Worm (Caenorhabditis elegans): ENCODE results near the gene C55A6.3.

C55A6.3 gene

ce11 chrV:11520215-11520614 lies 6.9 kb upstream of the C55A6.3 start, which contains the start of the genes C55A6.11 and C55A6.7:
TSS of gene C55A6.11 (plus strand) at chrV:11520515.
TSS of gene C55A6.7 (minus strand) at chrV:11520530.
- no peak for TF ChIP-seq nhr-21 (tag; optimal IDR thresholded peaks at IDR 0.05)
- TF ChIP-seq elt-1 (tag; optimal IDR thresholded peaks at IDR 0.05) = no peak
- TF ChIP-seq ama-1 (optimal IDR thresholded peaks at IDR 0.05) = no peak
- TF ChIP-seq unc-55 (GFP tag; optimal IDR thresholded peaks at IDR 0.05) = no peak
- no peak for TF ChIP-seq ZK546.5 (tag; optimal IDR thresholded peaks at IDR 0.05)
- TF ChIP-seq aly-2 (tag; optimal IDR thresholded peaks at IDR 0.05) = no peak
- TF ChIP-seq nhr-12 (tag; optimal IDR thresholded peaks at IDR 0.05) = no peak
- TF ChIP-seq elt-3 (tag; optimal IDR thresholded peaks at IDR 0.05) = no peak
- TF ChIP-seq nhr-6 (tag; optimal IDR thresholded peaks at IDR 0.05) = no peak
- TF ChIP-seq lin-11 (tag; optimal IDR thresholded peaks at IDR 0.05) = no peak
- TF ChIP-seq unc-39 (tag; optimal IDR thresholded peaks at IDR 0.05) = no peak
- TF ChIP-seq ztf-11 (tag; optimal IDR thresholded peaks at IDR 0.05) = no peak
- TF ChIP-seq F13H6.1 (tag; optimal IDR thresholded peaks at IDR 0.05) = no peak
- no peak for TF ChIP-seq ztf-4 (tag; optimal IDR thresholded peaks at IDR 0.05)
- no peak for TF ChIP-seq nhr-23 (tag; optimal IDR thresholded peaks at IDR 0.05)

- no peak for TF ChIP-seq mab-5 (tag; optimal IDR thresholded peaks at IDR 0.05)
- no peak for TF ChIP-seq lsy-2 (tag; optimal IDR thresholded peaks at IDR 0.05)
- no peak for TF ChIP-seq unc-39 (tag; optimal IDR thresholded peaks at IDR 0.05)
- no peak for TF ChIP-seq snpc-4 (tag; optimal IDR thresholded peaks at IDR 0.05)
- no peak for TF ChIP-seq aly-2 (tag; optimal IDR thresholded peaks at IDR 0.05)
Observed at ce11 chrV:11517789-11518188, 4.5 kb upstream of the C55A6.3 start, which contains the start of gene C55A6.4. TSS of gene C55A6.4 (minus strand) at chrV:11517889.

ce11 chrV:11516141-11516591 lies 2.8 kb upstream of the C55A6.3 start, which contains the start of gene sdz-8:
TSS of gene sdz-8 (minus strand) at chrV:11516191.
- no peak for TF ChIP-seq zag-1 (tag; optimal IDR thresholded peaks at IDR 0.05)
- TF ChIP-seq nhr-12 (tag; optimal IDR thresholded peaks at IDR 0.05) = no peak
- TF ChIP-seq nhr-237 (tag; optimal IDR thresholded peaks at IDR 0.05) = no peak
- no peak for TF ChIP-seq mbf-1 (tag; optimal IDR thresholded peaks at IDR 0.05)
- no peak for TF ChIP-seq elt-1 (tag; optimal IDR thresholded peaks at IDR 0.05)
- TF ChIP-seq sem-4 (tag; optimal IDR thresholded peaks at IDR 0.05) = no peak
- TF ChIP-seq ztf-4 (tag; optimal IDR thresholded peaks at IDR 0.05) = no peak
- TF ChIP-seq mdl-1 (tag; optimal IDR thresholded peaks at IDR 0.05) = no peak
- no peak for TF ChIP-seq gmeb-1 (tag; optimal IDR thresholded peaks at IDR 0.05)
- no peak for TF ChIP-seq lsy-2 (tag; optimal IDR thresholded peaks at IDR 0.05)

ce11 chrV:11515145-11515544 lies 1.8 kb upstream of the C55A6.3 start:
- no peak for TF ChIP-seq nhr-10 (tag; optimal IDR thresholded peaks at IDR 0.05)
- no peak for TF ChIP-seq ceh-82 (tag; optimal IDR thresholded peaks at IDR 0.05)
- TF ChIP-seq dmd-4 (tag; optimal IDR thresholded peaks at IDR 0.05) = no peak
- no peak for TF ChIP-seq fos-1 (tag; optimal IDR thresholded peaks at IDR 0.05)
- TF ChIP-seq nhr-25 (tag; optimal IDR thresholded peaks at IDR 0.05) = no peak
- no peak for TF ChIP-seq alr-1 (tag; optimal IDR thresholded peaks at IDR 0.05)

ce11 chrV:11514677-11515076 lies 1.3 kb upstream of the C55A6.3 start, which contains the start of gene C55A6.6:
TSS of gene C55A6.6 (minus strand) at chrV:11514737.
- TF ChIP-seq gmeb-1 (tag; optimal IDR thresholded peaks at IDR 0.05) (no peak), egl-27 (tag; optimal IDR thresholded peaks at IDR 0.05) (no peak), alr-1 (tag; optimal IDR thresholded peaks at IDR 0.05) (no peak), fos-1 (tag; optimal IDR thresholded peaks at IDR 0.05) (no peak), nhr-237 (tag; optimal IDR thresholded peaks at IDR 0.05) (no peak), blmp-1 (tag; optimal IDR thresholded peaks at IDR 0.05; ENCODE audit: insufficient read depth) (no peak), F13H6.1 (tag; optimal IDR thresholded peaks at IDR 0.05) (no peak), lin-39 (tag; optimal IDR thresholded peaks at IDR 0.05) (no peak), sem-4 (tag; optimal IDR thresholded peaks at IDR 0.05) (no peak), nhr-12 (tag; optimal IDR thresholded peaks at IDR 0.05) (no peak), mbf-1 (tag; optimal IDR thresholded peaks at IDR 0.05) (no peak), sma-3 (GFP tag; optimal IDR thresholded peaks at IDR 0.05) (no peak), nhr-10 (tag; optimal IDR thresholded peaks at IDR 0.05) (no peak)

ce11 chrV:11508773-11509172 lies 4.6 kb downstream of the C55A6.3 start, which contains the start of gene ttll-5:
TSS of gene ttll-5 (plus strand) at chrV:11509060.
- TF ChIP-seq sma-9 (GFP tag; optimal IDR thresholded peaks at IDR 0.05) = peak; percentile 87
- no peak for TF ChIP-seq sma-9 (tag; optimal IDR thresholded peaks at IDR 0.05)
- TF ChIP-seq blmp-1 (tag; optimal IDR thresholded peaks at IDR 0.05; ENCODE audit: insufficient read depth) = peak; percentile 70
- peak; percentile 66 for TF ChIP-seq nhr-25 (tag; optimal IDR thresholded peaks at IDR 0.05)
- no peak for TF ChIP-seq crh-2 (tag; optimal IDR thresholded peaks at IDR 0.05)
- TF ChIP-seq fos-1 (tag; optimal IDR thresholded peaks at IDR 0.05) = peak; percentile 35
- TF ChIP-seq sma-3 (GFP tag; optimal IDR thresholded peaks at IDR 0.05) = peak; percentile 12
